Worm (Caenorhabditis elegans): ENCODE results near the gene enu-3.1.

ce11 chrIII:10404918-10405317 is 31.2 kb upstream of the enu-3.1 start, which contains the start of the genes M03C11.3 and chl-1:
- TF ChIP-seq pha-4 (tag; optimal IDR thresholded peaks at IDR 0.05) (no peak), tbx-2 (tag; optimal IDR thresholded peaks at IDR 0.05) (no peak), sox-4 (tag; optimal IDR thresholded peaks at IDR 0.05) (no peak), unc-42 (tag; optimal IDR thresholded peaks at IDR 0.05) (no peak), nhr-11 (tag; optimal IDR thresholded peaks at IDR 0.05) (no peak), hlh-30 (tag; optimal IDR thresholded peaks at IDR 0.05; ENCODE audit: insufficient read depth) (no peak), ceh-14 (tag; optimal IDR thresholded peaks at IDR 0.05) (no peak)
